Fruit fly (Drosophila melanogaster): ENCODE results near the gene CG18508.

- TF ChIP-seq psq (optimal IDR thresholded peaks at IDR 0.05): no peak
- no peak for TF ChIP-seq insv (optimal IDR thresholded peaks at IDR 0.05)
- no peak for TF ChIP-seq Myc (optimal IDR thresholded peaks at IDR 0.05)
- TF ChIP-seq Sin3A (optimal IDR thresholded peaks at IDR 0.05): no peak
- no peak for TF ChIP-seq ttk (optimal IDR thresholded peaks at IDR 0.05)
Measured at dm6 chrX:3123626-3124025, 49.3 kb downstream of the CG18508 start.

All from Kc167 (cell line).